Fruit fly (Drosophila melanogaster): ENCODE measurements around the gene CG7201.

The CG7201 gene

dm6 chr3L:8318916-8319506, 23.9 kb upstream of the CG7201 start, which contains the start of gene CG43059 (continued):
- TF ChIP-seq twi (tag; optimal IDR thresholded peaks at IDR 0.05) (no peak), schlank (tag; optimal IDR thresholded peaks at IDR 0.05) (no peak), dimm (GFP tag; IDR thresholded peaks at IDR 0.05) (no peak), Ada2b (GFP tag; IDR thresholded peaks at IDR 0.05) (0 out of 2 replicates have a peak, but pooled peaks have one; percentile 25), CG17186 (GFP tag; optimal IDR thresholded peaks at IDR 0.05) (no peak), CG8359 (GFP tag; optimal IDR thresholded peaks at IDR 0.05; ENCODE audit: borderline replicate concordance) (no peak), CG10543 (GFP tag; optimal IDR thresholded peaks at IDR 0.05) (no peak), Taf1 (GFP tag; IDR thresholded peaks at IDR 0.05) (no peak), Vsx1 (GFP tag; optimal IDR thresholded peaks at IDR 0.05) (no peak), row (GFP tag; IDR thresholded peaks at IDR 0.05) (0 out of 3 replicates have a peak, but pooled peaks have one; percentile 9), CkIIα-i1 (GFP tag; IDR thresholded peaks at IDR 0.05) (no peak), Hr51 (GFP tag; optimal IDR thresholded peaks at IDR 0.05) (peak in 1 of 2 experiments; percentile 28), Atf6 (GFP tag; IDR thresholded peaks at IDR 0.05) (no peak), dan (GFP tag; IDR thresholded peaks at IDR 0.05) (no peak), nmo (GFP tag; optimal IDR thresholded peaks at IDR 0.05) (no peak), hkb (optimal IDR thresholded peaks at IDR 0.05) (no peak), hkb (GFP tag; IDR thresholded peaks at IDR 0.05) (no peak), Hand (GFP tag; optimal IDR thresholded peaks at IDR 0.05) (no peak), p53 (GFP tag; optimal IDR thresholded peaks at IDR 0.05) (no peak), Ets65A (GFP tag) (peak; percentile 38), CG9609 (GFP tag; optimal IDR thresholded peaks at IDR 0.05) (no peak), run (tag; optimal IDR thresholded peaks at IDR 0.05) (no peak), ftz-f1 (GFP tag; optimal IDR thresholded peaks at IDR 0.05) (no peak), Med (GFP tag) (peak; percentile 53), cg (GFP tag; optimal IDR thresholded peaks at IDR 0.05) (no peak), CG31388 (GFP tag; optimal IDR thresholded peaks at IDR 0.05) (no peak), Dip3 (GFP tag; optimal IDR thresholded peaks at IDR 0.05) (no peak), Dref (GFP tag; IDR thresholded peaks at IDR 0.05) (no peak), D19B (GFP tag; optimal IDR thresholded peaks at IDR 0.05) (no peak), CG14710 (tag; optimal IDR thresholded peaks at IDR 0.05) (no peak), seq (GFP tag; IDR thresholded peaks at IDR 0.05) (no peak), Awh (GFP tag; IDR thresholded peaks at IDR 0.05) (0 out of 2 replicates have a peak, but pooled peaks have one; percentile 29), CG1233 (GFP tag; optimal IDR thresholded peaks at IDR 0.05) (no peak), CG1832 (GFP tag; optimal IDR thresholded peaks at IDR 0.05) (no peak), fd64A (GFP tag; optimal IDR thresholded peaks at IDR 0.05) (no peak), Ravus (GFP tag; IDR thresholded peaks at IDR 0.05) (no peak), CG13624 (GFP tag; optimal IDR thresholded peaks at IDR 0.05) (no peak), gcm2 (GFP tag; optimal IDR thresholded peaks at IDR 0.05) (no peak), lilli (GFP tag; optimal IDR thresholded peaks at IDR 0.05) (no peak), esg (GFP tag; conservative IDR thresholded peaks at IDR 0.05) (no peak), CG6791 (GFP tag; IDR thresholded peaks at IDR 0.05; ENCODE audit: partially characterized antibody) (no peak), crc (GFP tag; optimal IDR thresholded peaks at IDR 0.05) (no peak), ab (GFP tag; optimal IDR thresholded peaks at IDR 0.05) (no peak), kah (GFP tag; optimal IDR thresholded peaks at IDR 0.05) (no peak), Spps (tag; optimal IDR thresholded peaks at IDR 0.05) (no peak), CG15696 (tag; optimal IDR thresholded peaks at IDR 0.05) (no peak), CG34376 (GFP tag; optimal IDR thresholded peaks at IDR 0.05) (no peak), CG11398 (GFP tag; optimal IDR thresholded peaks at IDR 0.05) (no peak), dmrt99B (tag; optimal IDR thresholded peaks at IDR 0.05) (peak; percentile 8), CG13775 (GFP tag; optimal IDR thresholded peaks at IDR 0.05) (no peak), Atf-2 (GFP tag; optimal IDR thresholded peaks at IDR 0.05) (no peak)

All from whole organism, embryonic.